Worm (Caenorhabditis elegans) whole organism, L3 larva: Measurements from ENCODE around the gene txt-10.
A peak's percentile ranks its signal among the peaks of the same experiment; 100 is the strongest.

Experiments used
- R02D3.7 ChIP-seq: fragments of 150-350 bp; optimal IDR thresholded peaks from 2 replicates; lab custom pipeline; 2014; ENCODE audit warnings: missing biosample characterization, missing genetic modification characterization
- ZK546.5 ChIP-seq: sonication (generic microtip); optimal IDR thresholded peaks from 2 replicates; lab custom pipeline; 2017; ENCODE audit warnings: missing biosample characterization, missing genetic modification characterization
- aly-2 ChIP-seq: fragments of 150-350 bp; optimal IDR thresholded peaks from 2 replicates; lab custom pipeline; 2014; ENCODE audit warnings: missing biosample characterization, missing genetic modification characterization
- ama-1 ChIP-seq: fragments of 150-350 bp; optimal IDR thresholded peaks from 2 replicates; lab custom pipeline; 2018
- ceh-16 ChIP-seq: sonication (generic microtip); optimal IDR thresholded peaks from 2 replicates; lab custom pipeline; 2017; ENCODE audit warnings: missing biosample characterization, missing genetic modification characterization
- ceh-28 ChIP-seq: fragments of 150-350 bp; optimal IDR thresholded peaks from 2 replicates; lab custom pipeline; 2014; ENCODE audit warnings: missing biosample characterization, missing genetic modification reagents, missing genetic modification characterization
- ceh-82 ChIP-seq: fragments of 150-350 bp; optimal IDR thresholded peaks from 2 replicates; lab custom pipeline; 2014; ENCODE audit warnings: missing biosample characterization, missing genetic modification characterization
- ceh-9 ChIP-seq: sonication (generic microtip); optimal IDR thresholded peaks from 2 replicates; lab custom pipeline; 2018; ENCODE audit warnings: missing biosample characterization, missing genetic modification characterization
- daf-12 ChIP-seq: fragments of 150-350 bp; optimal IDR thresholded peaks from 2 replicates; lab custom pipeline; 2014; ENCODE audit warnings: missing biosample characterization, missing genetic modification reagents, missing genetic modification characterization
- egl-27 ChIP-seq: sonication (generic microtip); optimal IDR thresholded peaks from 4 replicates; lab custom pipeline; 2017; ENCODE audit warnings: missing biosample characterization, missing genetic modification reagents, missing genetic modification characterization
- egl-5 ChIP-seq: fragments of 150-350 bp; optimal IDR thresholded peaks from 2 replicates; lab custom pipeline; 2017; ENCODE audit warnings: missing biosample characterization, missing genetic modification reagents, missing genetic modification characterization, inconsistent platforms
- elt-1 ChIP-seq: fragments of 150-350 bp; optimal IDR thresholded peaks from 2 replicates; lab custom pipeline; 2014; ENCODE audit warnings: missing biosample characterization, missing genetic modification characterization
- elt-2 ChIP-seq: sonication (generic microtip); optimal IDR thresholded peaks from 2 replicates; lab custom pipeline; 2016; ENCODE audit warnings: missing genetic modification reagents, mild to moderate bottlenecking, missing genetic modification characterization, missing compliant biosample characterization
- elt-3 ChIP-seq, 3 experiments: fragments of 150-350 bp in 1 of 3; sonication (generic microtip) in 2 of 3; optimal IDR thresholded peaks; 2 replicates in 2 of 3; 4 replicates in 1 of 3; lab custom pipeline; 2014 to 2017; ENCODE audit warnings: missing biosample characterization in 3 of 3, missing genetic modification characterization in 3 of 3
- eor-1 ChIP-seq, 2 experiments: fragments of 150-350 bp; optimal IDR thresholded peaks; 2 replicates each; lab custom pipeline; 2014 to 2018; ENCODE audit warnings: missing biosample characterization in 2 of 2, missing genetic modification characterization in 2 of 2
- fkh-10 ChIP-seq: sonication (generic microtip); optimal IDR thresholded peaks from 2 replicates; lab custom pipeline; 2017; ENCODE audit warnings: missing biosample characterization, missing genetic modification reagents, missing genetic modification characterization
- fkh-2 ChIP-seq: fragments of 150-350 bp; optimal IDR thresholded peaks from 2 replicates; lab custom pipeline; 2014; ENCODE audit warnings: missing biosample characterization, missing genetic modification reagents, missing genetic modification characterization
- hmg-11 ChIP-seq: sonication (generic microtip); optimal IDR thresholded peaks from 2 replicates; lab custom pipeline; 2016; ENCODE audit warnings: missing genetic modification characterization, missing compliant biosample characterization
- lin-15B ChIP-seq: fragments of 150-350 bp; optimal IDR thresholded peaks from 2 replicates; lab custom pipeline; 2014; ENCODE audit warnings: missing biosample characterization, missing genetic modification characterization
- lin-39 ChIP-seq: fragments of 150-350 bp; optimal IDR thresholded peaks from 2 replicates; lab custom pipeline; 2018; ENCODE audit warnings: missing biosample characterization, missing genetic modification reagents, missing genetic modification characterization
- lsy-12 ChIP-seq: sonication (generic microtip); optimal IDR thresholded peaks from 2 replicates; lab custom pipeline; 2016; ENCODE audit warnings: mild to moderate bottlenecking, missing genetic modification characterization, missing compliant biosample characterization
- mdl-1 ChIP-seq: fragments of 150-350 bp; optimal IDR thresholded peaks from 2 replicates; lab custom pipeline; 2014; ENCODE audit warnings: missing biosample characterization, missing genetic modification characterization
- mml-1 ChIP-seq: fragments of 150-350 bp; sonication (generic microtip); optimal IDR thresholded peaks from 3 replicates; lab custom pipeline; 2014; ENCODE audit warnings: missing biosample characterization, missing genetic modification characterization
- nfya-1 ChIP-seq: sonication (generic microtip); optimal IDR thresholded peaks from 2 replicates; lab custom pipeline; 2017; ENCODE audit warnings: missing genetic modification characterization, mild to moderate bottlenecking, missing compliant biosample characterization, antibody characterized with exemption, moderate library complexity; ENCODE audit not compliant: insufficient read depth
- nhr-11 ChIP-seq: fragments of 150-350 bp; optimal IDR thresholded peaks from 2 replicates; lab custom pipeline; 2014; ENCODE audit warnings: missing biosample characterization, missing genetic modification characterization
- nhr-12 ChIP-seq: fragments of 150-350 bp; optimal IDR thresholded peaks from 2 replicates; lab custom pipeline; 2014; ENCODE audit warnings: missing biosample characterization, missing genetic modification characterization
- nhr-23 ChIP-seq: fragments of 150-350 bp; optimal IDR thresholded peaks from 2 replicates; lab custom pipeline; 2014; ENCODE audit warnings: missing biosample characterization, missing genetic modification reagents, missing genetic modification characterization
- nhr-237 ChIP-seq: fragments of 150-350 bp; optimal IDR thresholded peaks from 2 replicates; lab custom pipeline; 2014; ENCODE audit warnings: missing biosample characterization, missing genetic modification characterization
- nhr-25 ChIP-seq: sonication (generic microtip); optimal IDR thresholded peaks from 2 replicates; lab custom pipeline; 2017; ENCODE audit warnings: missing biosample characterization, missing genetic modification characterization
- nhr-28 ChIP-seq: fragments of 150-350 bp; optimal IDR thresholded peaks from 2 replicates; lab custom pipeline; 2014; ENCODE audit warnings: missing biosample characterization, missing genetic modification characterization
- nhr-43 ChIP-seq: sonication (generic microtip); optimal IDR thresholded peaks from 2 replicates; lab custom pipeline; 2016; ENCODE audit warnings: mild to moderate bottlenecking, missing genetic modification characterization, missing compliant biosample characterization; ENCODE audit not compliant: poor library complexity, severe bottlenecking
- nhr-67 ChIP-seq: fragments of 150-350 bp; optimal IDR thresholded peaks from 2 replicates; lab custom pipeline; 2014; ENCODE audit warnings: missing biosample characterization, missing genetic modification characterization
- nhr-76 ChIP-seq: fragments of 150-350 bp; sonication (generic microtip); optimal IDR thresholded peaks from 5 replicates; lab custom pipeline; 2014; ENCODE audit warnings: missing biosample characterization, missing genetic modification characterization
- nhr-77 ChIP-seq: fragments of 150-350 bp; optimal IDR thresholded peaks from 2 replicates; lab custom pipeline; 2014; ENCODE audit warnings: missing biosample characterization, missing genetic modification characterization
- pha-4 ChIP-seq: fragments of 150-350 bp; optimal IDR thresholded peaks from 2 replicates; lab custom pipeline; 2014; ENCODE audit warnings: missing biosample characterization, missing genetic modification reagents, missing genetic modification characterization
- pqm-1 ChIP-seq: fragments of 150-350 bp; optimal IDR thresholded peaks from 2 replicates; lab custom pipeline; 2017; ENCODE audit warnings: missing biosample characterization, missing genetic modification characterization, inconsistent platforms
- sea-2 ChIP-seq: fragments of 150-350 bp; sonication (generic microtip); optimal IDR thresholded peaks from 4 replicates; lab custom pipeline; 2014; ENCODE audit warnings: missing biosample characterization, missing genetic modification reagents, missing genetic modification characterization
- skn-1 ChIP-seq: fragments of 150-350 bp; optimal IDR thresholded peaks from 2 replicates; lab custom pipeline; 2014; ENCODE audit warnings: missing biosample characterization, missing genetic modification characterization
- snpc-4 ChIP-seq: fragments of 150-350 bp; optimal IDR thresholded peaks from 2 replicates; lab custom pipeline; 2014; ENCODE audit warnings: missing biosample characterization, missing genetic modification characterization
- tbx-2 ChIP-seq: sonication (generic microtip); optimal IDR thresholded peaks from 2 replicates; lab custom pipeline; 2016; ENCODE audit warnings: mild to moderate bottlenecking, missing genetic modification characterization, missing compliant biosample characterization
- unc-39 ChIP-seq: sonication (generic microtip); optimal IDR thresholded peaks from 4 replicates; lab custom pipeline; 2017; ENCODE audit warnings: missing biosample characterization, missing genetic modification characterization
- unc-62 ChIP-seq: fragments of 150-350 bp; sonication (generic microtip); optimal IDR thresholded peaks from 4 replicates; lab custom pipeline; 2014; ENCODE audit warnings: missing biosample characterization, missing genetic modification reagents, missing genetic modification characterization
- ztf-11 ChIP-seq: fragments of 150-350 bp; optimal IDR thresholded peaks from 2 replicates; lab custom pipeline; 2014; ENCODE audit warnings: missing biosample characterization, missing genetic modification characterization
- ztf-4 ChIP-seq: fragments of 150-350 bp; optimal IDR thresholded peaks from 2 replicates; lab custom pipeline; 2014; ENCODE audit warnings: missing biosample characterization, missing genetic modification characterization

Gene txt-10

DNA sequence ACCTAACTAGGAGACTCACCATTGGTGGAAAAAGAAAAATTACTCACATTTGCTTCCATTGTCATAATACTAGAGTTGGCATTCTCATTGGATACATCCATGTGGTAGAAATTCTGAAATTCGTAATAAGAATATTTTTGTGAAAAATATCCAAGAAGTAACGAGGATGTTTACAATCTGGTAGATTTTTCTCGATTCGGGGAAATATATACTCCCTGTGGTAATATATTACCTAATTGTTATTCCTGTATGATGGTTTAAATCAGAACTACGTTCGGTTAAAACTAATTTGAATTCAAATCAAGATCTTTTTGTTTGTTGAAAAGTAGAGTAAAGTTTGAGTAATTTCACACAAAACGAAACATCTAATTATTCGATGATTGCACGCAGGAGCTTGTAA, 16.4 kb upstream of the txt-10 start, which contains the start of gene srd-34:
Gene srd-34 (minus strand): TSS at position 101 of the 400 bp plus-strand sequence.
- TF ChIP-seq ztf-11: no peak
- no peak for TF ChIP-seq nhr-43 (tag; lab: Kevin White, UChicago)
- TF ChIP-seq eor-1 (tag; optimal IDR thresholded peaks at IDR 0.05; lab: Kevin White, UChicago): no peak
- no peak for TF ChIP-seq R02D3.7 (tag; lab: Kevin White, UChicago)
- TF ChIP-seq ceh-82: no peak
- no peak for TF ChIP-seq skn-1 (tag; lab: Kevin White, UChicago)
- no peak for TF ChIP-seq pha-4
- TF ChIP-seq lsy-12 (tag; lab: Kevin White, UChicago): no peak
- TF ChIP-seq fkh-10 (GFP tag; lab: Kevin White, UChicago): no peak
- no peak for TF ChIP-seq nhr-237 (tag; lab: Kevin White, UChicago)
- TF ChIP-seq ztf-4 (tag; lab: Kevin White, UChicago): no peak
- no peak for TF ChIP-seq ceh-16 (tag; lab: Kevin White, UChicago)

DNA sequence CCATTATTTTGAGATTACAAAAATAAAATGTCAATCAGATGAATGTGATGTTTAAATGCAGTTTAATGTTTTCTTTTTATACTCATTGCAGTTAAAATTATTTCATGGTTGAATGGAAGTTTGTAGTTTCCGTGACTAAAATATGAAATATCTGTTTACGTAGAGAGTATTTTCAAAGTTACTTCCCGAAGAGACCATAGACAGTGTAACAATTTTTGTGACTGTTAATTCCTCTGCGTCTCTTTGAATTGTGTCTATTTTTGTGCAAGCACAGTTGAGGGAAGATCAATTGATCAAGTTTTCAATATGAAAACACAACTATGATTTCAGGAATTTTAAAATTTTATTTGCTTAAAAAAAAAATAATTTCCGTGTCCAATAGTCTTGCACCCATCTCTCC, 14.1 kb upstream of the txt-10 start, which contains the start of gene F25D1.5:
Gene F25D1.5 (minus strand): TSS at position 35 of the 400 bp plus-strand sequence.
- TF ChIP-seq snpc-4 (no peak), nhr-77 (tag; lab: Kevin White, UChicago) (peak; percentile 68), elt-2 (tag; lab: Kevin White, UChicago) (peak; percentile 37), pqm-1 (peak; percentile 17), nhr-28 (peak; percentile 47)

DNA sequence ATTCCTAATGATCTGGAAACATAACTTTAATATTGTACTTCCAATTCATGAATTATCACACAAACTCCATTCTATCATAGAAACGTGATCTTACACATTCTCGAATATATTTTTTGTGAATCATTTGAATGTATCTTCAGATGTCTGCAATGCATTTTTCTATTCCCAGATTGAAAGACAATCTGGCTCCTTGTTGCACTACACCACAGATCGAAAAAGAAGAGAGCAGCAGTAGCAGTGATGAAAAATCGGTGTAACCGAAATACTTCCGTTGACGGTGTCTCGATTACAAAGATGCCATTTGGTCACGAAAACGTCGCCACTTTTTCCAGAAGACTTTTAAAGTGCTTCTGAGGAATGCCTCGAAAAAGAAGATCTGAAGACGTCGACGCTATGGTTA, 7.4 kb upstream of the txt-10 start, which contains the start of gene degt-1:
Gene degt-1 (plus strand): TSS at position 301 of the 400 bp plus-strand sequence.
- TF ChIP-seq nhr-76 (tag; lab: Kevin White, UChicago): no peak
- no peak for TF ChIP-seq lsy-12 (tag; lab: Kevin White, UChicago)
- TF ChIP-seq nhr-25 (tag; lab: Kevin White, UChicago): no peak
- no peak for TF ChIP-seq tbx-2 (tag; lab: Kevin White, UChicago)
- no peak for TF ChIP-seq ceh-9
- TF ChIP-seq ceh-28 (tag; lab: Kevin White, UChicago): no peak
- TF ChIP-seq elt-2 (tag; lab: Kevin White, UChicago): no peak
- no peak for TF ChIP-seq aly-2 (tag; lab: Kevin White, UChicago)
- no peak for TF ChIP-seq nhr-28
- TF ChIP-seq lin-15B (tag; lab: Kevin White, UChicago): no peak
- no peak for TF ChIP-seq nhr-67 (tag; lab: Kevin White, UChicago)
- no peak for TF ChIP-seq egl-27
- no peak for TF ChIP-seq R02D3.7 (tag; lab: Kevin White, UChicago)
- TF ChIP-seq ztf-4 (tag; lab: Kevin White, UChicago): no peak
- no peak for TF ChIP-seq pha-4
- no peak for TF ChIP-seq nfya-1 (tag; lab: Kevin White, UChicago)
- TF ChIP-seq lin-39 (tag; lab: Kevin White, UChicago): no peak
- TF ChIP-seq daf-12 (tag; lab: Kevin White, UChicago): no peak
- no peak for TF ChIP-seq ztf-11

DNA sequence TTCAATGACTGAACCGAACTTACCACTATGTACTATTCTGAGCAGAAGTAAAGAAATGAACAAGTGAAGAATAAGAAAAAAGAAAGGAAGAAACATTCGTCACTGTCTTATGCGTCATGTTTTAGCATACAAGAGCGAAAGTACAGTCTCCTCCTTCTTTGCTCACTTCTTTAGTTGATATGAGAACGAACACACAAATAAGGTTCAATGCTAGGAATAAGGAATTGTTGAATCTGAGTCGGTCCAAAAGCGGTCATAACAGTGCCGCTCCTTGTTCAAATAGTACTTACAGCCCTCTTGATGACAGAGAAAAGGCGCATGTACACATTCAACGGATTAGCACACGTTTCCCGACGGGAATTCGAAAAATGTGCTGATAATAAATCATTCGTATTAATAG, 6.5 kb upstream of the txt-10 start, which contains the start of gene F25D1.8:
Gene F25D1.8 (plus strand): TSS at position 301 of the 400 bp plus-strand sequence.
- TF ChIP-seq tbx-2 (tag; lab: Kevin White, UChicago): no peak
- peak; percentile 21 for TF ChIP-seq pqm-1

DNA sequence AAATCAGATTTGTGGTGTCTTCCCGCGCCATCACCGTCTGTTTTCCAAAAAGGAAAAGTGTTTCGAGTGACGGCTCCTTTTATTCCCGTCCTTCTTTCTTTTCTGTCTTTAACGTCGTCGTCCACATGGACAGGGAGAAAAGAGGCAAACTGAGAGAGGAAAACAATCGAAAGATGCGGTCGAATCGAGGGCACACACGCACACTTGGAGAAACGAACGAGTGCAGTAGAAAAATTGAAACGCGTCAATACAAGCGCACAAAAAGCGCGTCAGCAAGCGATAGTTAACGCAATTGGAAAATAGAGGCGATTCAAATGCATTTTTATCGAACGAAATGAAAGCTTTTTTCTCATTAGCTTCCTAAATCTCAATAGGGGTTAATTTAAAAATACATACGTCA, 4.2 kb upstream of the txt-10 start:
- TF ChIP-seq lin-39 (tag; lab: Kevin White, UChicago): peak; percentile 86
- peak; percentile 78 for TF ChIP-seq egl-5 (tag; lab: Kevin White, UChicago)
- TF ChIP-seq ama-1: peak; percentile 67
- TF ChIP-seq daf-12 (tag; lab: Kevin White, UChicago): no peak
- TF ChIP-seq nfya-1 (tag; lab: Kevin White, UChicago): peak; percentile 95
- TF ChIP-seq elt-3 (tag; optimal IDR thresholded peaks at IDR 0.05; lab: Kevin White, UChicago): peak in 1 of 3 experiments; percentile 29
- TF ChIP-seq ceh-9: no peak
- TF ChIP-seq pqm-1: peak; percentile 56
- TF ChIP-seq unc-62 (GFP tag; lab: Kevin White, UChicago): peak; percentile 61
- peak; percentile 36 for TF ChIP-seq ZK546.5 (tag; lab: Kevin White, UChicago)
- no peak for TF ChIP-seq unc-39 (tag; lab: Kevin White, UChicago)
- peak; percentile 73 for TF ChIP-seq ceh-82
- TF ChIP-seq fkh-2 (tag; lab: Kevin White, UChicago): no peak
- no peak for TF ChIP-seq ceh-16 (tag; lab: Kevin White, UChicago)
- TF ChIP-seq hmg-11 (tag; lab: Kevin White, UChicago): peak; percentile 91
- peak; percentile 93 for TF ChIP-seq snpc-4
- peak; percentile 89 for TF ChIP-seq nhr-43 (tag; lab: Kevin White, UChicago)
- no peak for TF ChIP-seq nhr-12
- TF ChIP-seq elt-1: peak; percentile 47
- peak; percentile 65 for TF ChIP-seq mdl-1
- peak; percentile 37 for TF ChIP-seq fkh-10 (GFP tag; lab: Kevin White, UChicago)
- TF ChIP-seq nhr-23 (tag; lab: Kevin White, UChicago): peak; percentile 92
- TF ChIP-seq mml-1: no peak
- TF ChIP-seq nhr-11 (tag; lab: Kevin White, UChicago): no peak
- TF ChIP-seq sea-2 (GFP tag; lab: Kevin White, UChicago): no peak
- TF ChIP-seq lsy-12 (tag; lab: Kevin White, UChicago): peak; percentile 71
- peak; percentile 85 for TF ChIP-seq ceh-28 (tag; lab: Kevin White, UChicago)
